Fruit fly (Drosophila melanogaster) whole organism, embryonic: Measurements from ENCODE around the gene CG32354.
A peak's percentile ranks its signal among the peaks of the same experiment; 100 is the strongest.

Experiments used
- Atf-2 ChIP-seq: fragments of 200-800 bp; sonication (Bioruptor generic); optimal IDR thresholded peaks from 2 replicates; lab custom pipeline; 2016; ENCODE audit warnings: missing biosample characterization, missing genetic modification characterization
- BEAF-32 ChIP-seq: fragments of 200-800 bp; sonication (Bioruptor generic); optimal IDR thresholded peaks from 3 replicates; lab custom pipeline; 2017; ENCODE audit warnings: missing biosample characterization, missing genetic modification characterization, mild to moderate bottlenecking, moderate library complexity, missing genetic modification reagents
- CG10431 ChIP-seq: fragments of 200-800 bp; sonication (Bioruptor generic); optimal IDR thresholded peaks from 3 replicates; lab custom pipeline; 2018; ENCODE audit warnings: missing biosample characterization, mild to moderate bottlenecking, missing genetic modification characterization
- CG10462 ChIP-seq: fragments of 200-800 bp; sonication (Bioruptor generic); optimal IDR thresholded peaks from 2 replicates; lab custom pipeline; 2016; ENCODE audit warnings: missing biosample characterization, missing genetic modification characterization
- CG10543 ChIP-seq: fragments of 200-800 bp; sonication (Bioruptor generic); optimal IDR thresholded peaks from 3 replicates; lab custom pipeline; 2017; ENCODE audit warnings: missing biosample characterization, mild to moderate bottlenecking, missing genetic modification characterization, moderate library complexity
- CG10959 ChIP-seq: fragments of 200-800 bp; sonication (Bioruptor generic); IDR thresholded peaks from 2 replicates; pipeline ENCODE4 v1.3.6; 2022; ENCODE audit warnings: missing biosample characterization, missing genetic modification characterization
- CG10979 ChIP-seq: fragments of 200-800 bp; sonication (Bioruptor generic); optimal IDR thresholded peaks from 2 replicates; lab custom pipeline; 2018; ENCODE audit warnings: missing biosample characterization, mild to moderate bottlenecking, missing genetic modification characterization, moderate library complexity
- CG15073 ChIP-seq: fragments of 200-800 bp; sonication (Bioruptor generic); optimal IDR thresholded peaks from 2 replicates; lab custom pipeline; 2016; ENCODE audit warnings: missing biosample characterization, missing genetic modification characterization
- CG17385 ChIP-seq: fragments of 200-800 bp; sonication (Bioruptor generic); optimal IDR thresholded peaks from 3 replicates; lab custom pipeline; 2018; ENCODE audit warnings: missing biosample characterization, mild to moderate bottlenecking, missing genetic modification characterization
- CG2202 ChIP-seq: fragments of 200-800 bp; sonication (Bioruptor generic); optimal IDR thresholded peaks from 2 replicates; lab custom pipeline; 2018; ENCODE audit warnings: missing biosample characterization, mild to moderate bottlenecking, missing genetic modification characterization
- CG3407 ChIP-seq: fragments of 200-800 bp; sonication (Bioruptor generic); optimal IDR thresholded peaks from 2 replicates; lab custom pipeline; 2018; ENCODE audit warnings: missing biosample characterization, mild to moderate bottlenecking, missing genetic modification characterization
- CG3838 ChIP-seq: fragments of 200-800 bp; sonication (Bioruptor generic); optimal IDR thresholded peaks from 3 replicates; lab custom pipeline; 2016; ENCODE audit warnings: missing biosample characterization, missing genetic modification characterization
- CG4617 ChIP-seq: fragments of 200-800 bp; sonication (Bioruptor generic); optimal IDR thresholded peaks from 3 replicates; lab custom pipeline; 2016; ENCODE audit warnings: missing biosample characterization, missing genetic modification characterization, borderline replicate concordance
- CG9215 ChIP-seq: fragments of 200-800 bp; sonication (Bioruptor generic); IDR thresholded peaks from 2 replicates; pipeline ENCODE4 v1.3.6; 2022; ENCODE audit warnings: missing biosample characterization, missing genetic modification characterization
- CkIIα-i1 ChIP-seq: fragments of 200-800 bp; sonication (Bioruptor generic); IDR thresholded peaks from 2 replicates; pipeline ENCODE4 v1.3.6; 2022; ENCODE audit warnings: missing biosample characterization, missing genetic modification characterization
- Dip2 ChIP-seq: fragments of 200-800 bp; sonication (Bioruptor generic); IDR thresholded peaks from 2 replicates; pipeline ENCODE4 v1.3.6; 2022; ENCODE audit warnings: missing biosample characterization, missing genetic modification characterization
- Dref ChIP-seq: fragments of 200-800 bp; sonication (Bioruptor generic); IDR thresholded peaks from 2 replicates; pipeline ENCODE4 v1.3.6; 2022; ENCODE audit warnings: missing biosample characterization, missing genetic modification characterization
- Fer1 ChIP-seq: fragments of 200-800 bp; sonication (Bioruptor generic); optimal IDR thresholded peaks from 2 replicates; lab custom pipeline; 2017; ENCODE audit warnings: missing biosample characterization, mild to moderate bottlenecking, missing genetic modification characterization
- Fer3 ChIP-seq: fragments of 200-800 bp; sonication (Bioruptor generic); optimal IDR thresholded peaks from 2 replicates; lab custom pipeline; 2018; ENCODE audit warnings: missing biosample characterization, mild to moderate bottlenecking, missing genetic modification characterization, moderate library complexity
- Gug ChIP-seq: fragments of 200-800 bp; sonication (Bioruptor generic); IDR thresholded peaks from 4 replicates; pipeline ENCODE4 v1.3.6; 2022; ENCODE audit warnings: missing biosample characterization, missing genetic modification characterization
- Hmr ChIP-seq: fragments of 200-800 bp; sonication (Bioruptor generic); optimal IDR thresholded peaks from 3 replicates; lab custom pipeline; 2017; ENCODE audit warnings: mild to moderate bottlenecking, missing biosample characterization, missing genetic modification reagents, missing genetic modification characterization
- Hr3 ChIP-seq: fragments of 200-800 bp; sonication (Bioruptor generic); optimal IDR thresholded peaks from 3 replicates; lab custom pipeline; 2016; ENCODE audit warnings: missing biosample characterization, missing genetic modification characterization
- Hr39 ChIP-seq: fragments of >200 bp; optimal IDR thresholded peaks from 2 replicates; lab custom pipeline; 2017
- MBD-R2 ChIP-seq: fragments of 200-800 bp; sonication (Bioruptor generic); IDR thresholded peaks from 2 replicates; pipeline ENCODE4 v1.3.6; 2022; ENCODE audit warnings: missing biosample characterization, missing genetic modification characterization
- Pdp1 ChIP-seq, 2 experiments: fragments of 200-800 bp; sonication (Bioruptor generic); optimal IDR thresholded peaks; 3 replicates each; lab custom pipeline; 2016; ENCODE audit warnings: missing biosample characterization in 2 of 2, missing genetic modification characterization in 2 of 2, mild to moderate bottlenecking in 1 of 2, moderate library complexity in 1 of 2
- Scr ChIP-seq: fragments of 200-800 bp; sonication (Bioruptor generic); IDR thresholded peaks from 2 replicates; pipeline ENCODE4 v1.3.6; 2022; ENCODE audit warnings: missing biosample characterization, missing genetic modification characterization; ENCODE audit not compliant: partially characterized antibody
- Vsx1 ChIP-seq: fragments of 200-800 bp; sonication (Bioruptor generic); optimal IDR thresholded peaks from 2 replicates; lab custom pipeline; 2017; ENCODE audit warnings: missing biosample characterization, mild to moderate bottlenecking, missing genetic modification characterization, missing genetic modification reagents
- abd-A ChIP-seq: fragments of 200-800 bp; sonication (Bioruptor generic); optimal IDR thresholded peaks from 3 replicates; lab custom pipeline; 2019; ENCODE audit warnings: missing biosample characterization, mild to moderate bottlenecking, missing genetic modification characterization, moderate library complexity
- ase ChIP-seq: fragments of 200-800 bp; sonication (Bioruptor generic); IDR thresholded peaks from 3 replicates; pipeline ENCODE4 v1.3.6; 2022; ENCODE audit warnings: missing biosample characterization, missing genetic modification characterization
- ash1 ChIP-seq: fragments of 200-800 bp; sonication (Bioruptor generic); optimal IDR thresholded peaks from 2 replicates; lab custom pipeline; 2018; ENCODE audit warnings: missing biosample characterization, mild to moderate bottlenecking, missing genetic modification characterization
- az2 ChIP-seq: fragments of 200-800 bp; sonication (Bioruptor generic); optimal IDR thresholded peaks from 3 replicates; lab custom pipeline; 2016; ENCODE audit warnings: missing biosample characterization, missing genetic modification characterization
- bowl ChIP-seq: fragments of 200-800 bp; sonication (Bioruptor generic); IDR thresholded peaks from 2 replicates; pipeline ENCODE4 v1.3.6; 2022; ENCODE audit warnings: missing biosample characterization, missing genetic modification characterization
- cg ChIP-seq: fragments of 200-800 bp; sonication (Bioruptor generic); optimal IDR thresholded peaks from 3 replicates; lab custom pipeline; 2019; ENCODE audit warnings: missing biosample characterization, mild to moderate bottlenecking, missing genetic modification characterization, moderate library complexity
- crol ChIP-seq: fragments of 200-800 bp; sonication (Bioruptor generic); IDR thresholded peaks from 2 replicates; pipeline ENCODE4 v1.3.6; 2022; ENCODE audit warnings: missing biosample characterization, missing genetic modification characterization
- crp ChIP-seq, 2 experiments: fragments of 200-800 bp; sonication (Bioruptor generic); optimal IDR thresholded peaks; 2 replicates in 1 of 2; 3 replicates in 1 of 2; lab custom pipeline; 2017; ENCODE audit warnings: missing biosample characterization in 2 of 2, missing genetic modification characterization in 2 of 2, mild to moderate bottlenecking in 1 of 2, moderate library complexity in 1 of 2
- eve ChIP-seq, 2 experiments: fragments of >200 bp; optimal IDR thresholded peaks; 2 replicates each; lab custom pipeline; 2017; ENCODE audit warnings: missing biosample characterization in 2 of 2, missing genetic modification characterization in 2 of 2
- gsb-n ChIP-seq: fragments of 200-800 bp; sonication (Bioruptor generic); optimal IDR thresholded peaks from 3 replicates; lab custom pipeline; 2018; ENCODE audit warnings: missing biosample characterization, mild to moderate bottlenecking, missing genetic modification characterization
- lilli ChIP-seq: fragments of 200-800 bp; sonication (Bioruptor generic); optimal IDR thresholded peaks from 3 replicates; lab custom pipeline; 2016; ENCODE audit warnings: missing biosample characterization, missing genetic modification characterization
- pnt ChIP-seq: fragments of 200-800 bp; sonication (Bioruptor generic); optimal IDR thresholded peaks from 3 replicates; lab custom pipeline; 2016; ENCODE audit warnings: missing biosample characterization, missing genetic modification characterization
- ro ChIP-seq: fragments of 200-800 bp; sonication (Bioruptor generic); IDR thresholded peaks from 2 replicates; pipeline ENCODE4 v1.3.6; 2022; ENCODE audit warnings: missing biosample characterization, missing genetic modification characterization
- sd ChIP-seq: fragments of 200-800 bp; sonication (Bioruptor generic); optimal IDR thresholded peaks from 3 replicates; lab custom pipeline; 2018; ENCODE audit warnings: missing biosample characterization, mild to moderate bottlenecking, missing genetic modification characterization, moderate library complexity
- tll ChIP-seq, 2 experiments: fragments of 200-800 bp in 1 of 2; fragments of >200 bp in 1 of 2; sonication (Bioruptor generic) in 1 of 2; optimal IDR thresholded peaks; 2 replicates each; lab custom pipeline; 2017 to 2019; ENCODE audit warnings: missing biosample characterization in 2 of 2, missing genetic modification characterization in 2 of 2, mild to moderate bottlenecking in 1 of 2, moderate library complexity in 1 of 2
- tna ChIP-seq: fragments of 200-800 bp; sonication (Bioruptor generic); IDR thresholded peaks from 2 replicates; pipeline ENCODE4 v1.3.6; 2022; ENCODE audit warnings: missing biosample characterization, missing genetic modification characterization; ENCODE audit not compliant: partially characterized antibody
- toy ChIP-seq: fragments of 200-800 bp; sonication (Bioruptor generic); IDR thresholded peaks from 2 replicates; pipeline ENCODE4 v1.3.6; 2022; ENCODE audit warnings: missing biosample characterization, missing genetic modification characterization
- tx ChIP-seq: fragments of 200-800 bp; sonication (Bioruptor generic); optimal IDR thresholded peaks from 2 replicates; lab custom pipeline; 2016; ENCODE audit warnings: missing biosample characterization, missing genetic modification characterization
- wdn ChIP-seq: fragments of 200-800 bp; sonication (Bioruptor generic); IDR thresholded peaks from 2 replicates; pipeline ENCODE4 v1.3.6; 2022; ENCODE audit warnings: missing biosample characterization, missing genetic modification characterization
- zfh1 ChIP-seq: fragments of 200-800 bp; sonication (Bioruptor generic); IDR thresholded peaks from 3 replicates; pipeline ENCODE4 v1.3.6; 2022; ENCODE audit warnings: missing biosample characterization, missing genetic modification characterization
- zfh2 ChIP-seq: fragments of 200-800 bp; sonication (Bioruptor generic); optimal IDR thresholded peaks from 2 replicates; lab custom pipeline; 2016; ENCODE audit warnings: missing biosample characterization, missing genetic modification characterization

Gene CG32354

DNA sequence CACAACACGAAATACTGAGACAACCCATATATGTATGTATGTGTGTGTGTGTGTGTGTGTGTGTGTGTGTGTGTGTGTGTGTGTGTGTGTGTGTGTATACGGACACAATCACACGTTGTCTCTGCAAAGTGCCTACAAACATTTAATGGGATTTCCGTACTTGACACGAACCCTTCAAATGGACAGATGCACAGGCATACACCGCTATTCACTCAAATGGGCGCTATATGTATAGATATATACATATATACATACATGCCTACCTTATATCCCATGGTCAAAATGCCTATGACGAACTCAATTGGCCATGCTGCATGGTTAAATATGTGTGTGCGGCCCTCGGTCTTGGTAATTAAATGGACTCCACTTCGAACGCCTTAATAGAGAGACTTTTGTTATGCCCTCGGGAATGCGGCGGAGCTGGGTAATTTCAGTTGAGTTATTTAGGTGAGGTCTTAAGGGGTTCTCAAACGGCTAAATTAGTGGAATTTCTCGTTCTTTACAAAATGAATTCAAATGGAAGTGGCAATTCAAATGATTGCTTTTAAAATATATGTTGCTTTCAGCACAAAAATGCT lies 34.6 kb upstream of the CG32354 start (continued):
- TF ChIP-seq CG10543 (GFP tag; lab: Kevin White, UChicago) = no peak
- TF ChIP-seq tna = peak; percentile 47; the same call in 1 of the 2 replicates
- no peak for TF ChIP-seq abd-A (tag; lab: Kevin White, UChicago)
- no peak for TF ChIP-seq CG3407
- TF ChIP-seq CG10462 (GFP tag; lab: Kevin White, UChicago) = no peak
- peak; percentile 75 for TF ChIP-seq cg (GFP tag; lab: Kevin White, UChicago)
- TF ChIP-seq tll (GFP tag; optimal IDR thresholded peaks at IDR 0.05; lab: Kevin White, UChicago) = peak in 1 of 2 experiments; percentile 16
- TF ChIP-seq Gug = no peak
- TF ChIP-seq ro = no peak
- TF ChIP-seq Vsx1 (GFP tag; lab: Kevin White, UChicago) = peak; percentile 9
- TF ChIP-seq toy (GFP tag; lab: Robert Waterston, UW) = no peak
- no peak for TF ChIP-seq ash1
- TF ChIP-seq Fer3 = no peak
- TF ChIP-seq CG3838 (GFP tag; lab: Kevin White, UChicago) = no peak
- TF ChIP-seq sd = peak; percentile 57
- no peak for TF ChIP-seq BEAF-32 (GFP tag; lab: Kevin White, UChicago)
- TF ChIP-seq eve (GFP tag; optimal IDR thresholded peaks at IDR 0.05; lab: Kevin White, UChicago) = peak in 1 of 2 experiments; percentile 33
- peak; percentile 72 for TF ChIP-seq gsb-n (tag; lab: Kevin White, UChicago)
- TF ChIP-seq wdn (GFP tag; lab: Robert Waterston, UW) = no peak
- TF ChIP-seq Hmr (GFP tag; lab: Kevin White, UChicago) = no peak

dm6 chr3L:8455015-8455908 lies 33.3 kb upstream of the CG32354 start:
- TF ChIP-seq Fer1 (GFP tag; lab: Kevin White, UChicago) (peak; percentile 97), ase (GFP tag; lab: Robert Waterston, UW) (peak; percentile 51; the same call in 1 of the 3 replicates), CG15073 (peak; percentile 30), crp (GFP tag; optimal IDR thresholded peaks at IDR 0.05; lab: Kevin White, UChicago) (peak in 1 of 2 experiments; percentile 29), CG4617 (GFP tag; lab: Kevin White, UChicago) (no peak), Atf-2 (GFP tag; lab: Kevin White, UChicago) (peak; percentile 19), CG9215 (peak; percentile 73), CG2202 (tag; lab: Kevin White, UChicago) (peak; percentile 70), pnt (GFP tag; lab: Kevin White, UChicago) (peak; percentile 9), CG10979 (tag; lab: Kevin White, UChicago) (peak; percentile 86), sd (peak; percentile 50), CG10431 (peak; percentile 63), tx (GFP tag; lab: Kevin White, UChicago) (peak; percentile 19), MBD-R2 (GFP tag; lab: Robert Waterston, UW) (peak; percentile 47), Dip2 (GFP tag; lab: Robert Waterston, UW) (no peak; the same call in 1 of the 2 replicates), crol (peak; percentile 80), Dref (no peak), zfh2 (peak; percentile 42), bowl (GFP tag; lab: Robert Waterston, UW) (peak; percentile 51; the same call in 1 of the 2 replicates), Hr39 (no peak), Hr3 (GFP tag; lab: Kevin White, UChicago) (peak; percentile 72), zfh1 (peak; percentile 68), Scr (GFP tag; lab: Robert Waterston, UW) (no peak), lilli (GFP tag; lab: Kevin White, UChicago) (peak; percentile 73), Pdp1 (GFP tag; optimal IDR thresholded peaks at IDR 0.05; lab: Kevin White, UChicago) (peak; percentile 57 to 67), CG17385 (peak; percentile 83), CG10959 (GFP tag; lab: Robert Waterston, UW) (no peak), az2 (GFP tag; lab: Kevin White, UChicago) (peak; percentile 81), CkIIα-i1 (GFP tag; lab: Robert Waterston, UW) (no peak)
